Fruit fly (Drosophila melanogaster): ENCODE data around the gene CG31145.

The CG31145 gene

DNA sequence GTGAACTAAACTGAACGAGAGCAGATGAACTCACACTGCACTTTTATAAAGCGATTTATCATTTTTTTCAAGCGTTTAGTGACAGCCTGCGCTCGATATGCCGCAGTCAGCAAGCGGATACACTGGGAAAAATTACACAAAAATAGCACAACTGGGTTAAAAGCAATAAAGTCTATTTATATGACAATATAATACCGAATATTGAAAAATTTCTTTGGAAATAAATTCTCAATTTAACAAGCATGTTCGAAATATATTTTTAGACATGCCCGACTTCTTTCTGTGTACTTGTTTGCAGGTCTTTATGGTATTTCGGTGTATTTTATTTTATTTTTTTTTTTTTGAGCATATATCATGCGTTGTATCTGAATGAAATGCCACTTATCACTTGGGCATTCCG is 44.4 kb upstream of the CG31145 start (continued):
- no peak for TF ChIP-seq hth (optimal IDR thresholded peaks at IDR 0.05)
- TF ChIP-seq CG13775 (GFP tag; optimal IDR thresholded peaks at IDR 0.05) = peak; percentile 46
- TF ChIP-seq Ssrp (tag; optimal IDR thresholded peaks at IDR 0.05) = peak; percentile 71
- TF ChIP-seq peb (GFP tag; IDR thresholded peaks at IDR 0.05) = no peak
- TF ChIP-seq trem (tag; optimal IDR thresholded peaks at IDR 0.05) = peak; percentile 25
- TF ChIP-seq trh (GFP tag; optimal IDR thresholded peaks at IDR 0.05) = no peak
- peak; percentile 47 for TF ChIP-seq CG8944 (GFP tag; optimal IDR thresholded peaks at IDR 0.05)
- peak; percentile 5 for TF ChIP-seq sug (tag; optimal IDR thresholded peaks at IDR 0.05)
- no peak for TF ChIP-seq Doc2 (GFP tag; IDR thresholded peaks at IDR 0.05)
- TF ChIP-seq CG5953 (GFP tag; IDR thresholded peaks at IDR 0.05) = peak; percentile 34; the same call in 1 of the 2 replicates
- peak; percentile 31 for TF ChIP-seq CG8924 (tag; optimal IDR thresholded peaks at IDR 0.05)
- peak; percentile 84 for TF ChIP-seq gem (tag; optimal IDR thresholded peaks at IDR 0.05)
- peak; percentile 30 for TF ChIP-seq CG33213 (GFP tag; optimal IDR thresholded peaks at IDR 0.05)
- peak; percentile 75; the same call in 2 of the 3 replicates for TF ChIP-seq ken (GFP tag; IDR thresholded peaks at IDR 0.05)
- peak; percentile 78 for TF ChIP-seq CG8388 (GFP tag; optimal IDR thresholded peaks at IDR 0.05)
- 0 out of 3 replicates have a peak, but pooled peaks have one; percentile 46 for TF ChIP-seq ase (GFP tag; IDR thresholded peaks at IDR 0.05)
- peak; percentile 57; the same call in 2 of the 3 replicates for TF ChIP-seq zfh1 (GFP tag; IDR thresholded peaks at IDR 0.05)
- TF ChIP-seq croc (GFP tag; conservative IDR thresholded peaks at IDR 0.05) = no peak; the same call in 2 of the 3 replicates
- TF ChIP-seq CoRest (tag; optimal IDR thresholded peaks at IDR 0.05) = peak; percentile 71
- peak; percentile 70 for TF ChIP-seq Oli (tag; optimal IDR thresholded peaks at IDR 0.05)
- TF ChIP-seq CG4617 (GFP tag; optimal IDR thresholded peaks at IDR 0.05; ENCODE audit: borderline replicate concordance) = no peak
- peak; percentile 62 for TF ChIP-seq CG2712 (tag; optimal IDR thresholded peaks at IDR 0.05)
- no peak for TF ChIP-seq CG17612 (GFP tag; IDR thresholded peaks at IDR 0.05)
- TF ChIP-seq CG3847 (GFP tag; IDR thresholded peaks at IDR 0.05) = 0 out of 2 replicates have a peak, but pooled peaks have one; percentile 14
- 0 out of 2 replicates have a peak, but pooled peaks have one; percentile 15 for TF ChIP-seq CG4730 (GFP tag; IDR thresholded peaks at IDR 0.05)
- peak; percentile 48 for TF ChIP-seq CG30431 (GFP tag; optimal IDR thresholded peaks at IDR 0.05)
- TF ChIP-seq row (GFP tag; IDR thresholded peaks at IDR 0.05) = peak; percentile 84
- 0 out of 2 replicates have a peak, but pooled peaks have one; percentile 35 for TF ChIP-seq CG11085 (GFP tag; IDR thresholded peaks at IDR 0.05)
- TF ChIP-seq CG4360 (GFP tag; IDR thresholded peaks at IDR 0.05) = peak; percentile 28; the same call in 1 of the 2 replicates
- TF ChIP-seq bab2 (GFP tag; optimal IDR thresholded peaks at IDR 0.05) = peak; percentile 56
- peak; percentile 18 for TF ChIP-seq CG12744 (GFP tag; optimal IDR thresholded peaks at IDR 0.05)
- TF ChIP-seq CG34422 (GFP tag; IDR thresholded peaks at IDR 0.05) = peak; percentile 60
- peak; percentile 65 for TF ChIP-seq slbo (GFP tag; IDR thresholded peaks at IDR 0.05)
- TF ChIP-seq Lhr (GFP tag; optimal IDR thresholded peaks at IDR 0.05) = peak; percentile 5
- peak; percentile 58 for TF ChIP-seq ac (GFP tag; optimal IDR thresholded peaks at IDR 0.05)
- peak; percentile 16 for TF ChIP-seq gcm2 (GFP tag; optimal IDR thresholded peaks at IDR 0.05)
- peak; percentile 15 for TF ChIP-seq CG8290 (GFP tag; optimal IDR thresholded peaks at IDR 0.05)
- peak in 1 of 2 experiments; percentile 59 for TF ChIP-seq CG8290 (tag; optimal IDR thresholded peaks at IDR 0.05)
- peak; percentile 62; the same call in 1 of the 3 replicates for TF ChIP-seq gce (GFP tag; IDR thresholded peaks at IDR 0.05)
- peak; percentile 72 for TF ChIP-seq fd96Cb (tag; optimal IDR thresholded peaks at IDR 0.05)
- peak; percentile 46 for TF ChIP-seq Drgx (GFP tag; IDR thresholded peaks at IDR 0.05)
- TF ChIP-seq ATbp (GFP tag; optimal IDR thresholded peaks at IDR 0.05) = peak; percentile 59
- TF ChIP-seq Poxn (GFP tag; IDR thresholded peaks at IDR 0.05) = no peak
- peak; percentile 39 for TF ChIP-seq CG2120 (GFP tag; optimal IDR thresholded peaks at IDR 0.05)
- TF ChIP-seq fd3F (GFP tag; optimal IDR thresholded peaks at IDR 0.05) = peak; percentile 40
- no peak for TF ChIP-seq CG4854 (GFP tag; optimal IDR thresholded peaks at IDR 0.05)
- peak; percentile 20; the same call in 1 of the 2 replicates for TF ChIP-seq CG9215 (GFP tag; IDR thresholded peaks at IDR 0.05)
- peak; percentile 39 for TF ChIP-seq CG12769 (tag; optimal IDR thresholded peaks at IDR 0.05)
- TF ChIP-seq CG13624 (GFP tag; optimal IDR thresholded peaks at IDR 0.05) = peak; percentile 10
- peak; percentile 11 for TF ChIP-seq pb (GFP tag; optimal IDR thresholded peaks at IDR 0.05)
- peak; percentile 72 for TF ChIP-seq CG14441 (GFP tag; IDR thresholded peaks at IDR 0.05)
- TF ChIP-seq rib (GFP tag; IDR thresholded peaks at IDR 0.05) = no peak

Data from whole organism, embryonic.